Fruit fly (Drosophila melanogaster) whole organism, prepupa: ENCODE data around the gene Pop4.

Experiments
- Blimp-1 ChIP-seq: fragments of 200-800 bp; sonication (Bioruptor generic); optimal IDR thresholded peaks from 3 replicates; lab custom pipeline; 2017; ENCODE audit warnings: missing biosample characterization, missing genetic modification characterization, mild to moderate bottlenecking, moderate library complexity, missing genetic modification reagents
- CG10669 ChIP-seq: fragments of 200-800 bp; sonication (Bioruptor generic); optimal IDR thresholded peaks from 3 replicates; lab custom pipeline; 2018; ENCODE audit warnings: missing biosample characterization, mild to moderate bottlenecking, missing genetic modification characterization, moderate library complexity
- CG11762 ChIP-seq: fragments of 200-800 bp; sonication (Bioruptor generic); optimal IDR thresholded peaks from 3 replicates; lab custom pipeline; 2016; ENCODE audit warnings: missing biosample characterization, missing genetic modification characterization; ENCODE audit not compliant: insufficient read depth
- CG32006 ChIP-seq: fragments of 200-800 bp; sonication (Bioruptor generic); optimal IDR thresholded peaks from 3 replicates; lab custom pipeline; 2017; ENCODE audit warnings: missing biosample characterization, mild to moderate bottlenecking, missing genetic modification characterization
- CG4318 ChIP-seq: fragments of 200-800 bp; sonication (Bioruptor generic); optimal IDR thresholded peaks from 3 replicates; lab custom pipeline; 2017; ENCODE audit warnings: missing biosample characterization, mild to moderate bottlenecking, missing genetic modification characterization
- CG6163 ChIP-seq: fragments of 200-800 bp; sonication (Bioruptor generic); IDR thresholded peaks from 3 replicates; pipeline ENCODE4 v1.3.6; 2022; ENCODE audit warnings: missing biosample characterization, missing genetic modification characterization
- CG6808 ChIP-seq: fragments of 200-800 bp; sonication (Bioruptor generic); optimal IDR thresholded peaks from 3 replicates; lab custom pipeline; 2017; ENCODE audit warnings: missing biosample characterization, missing genetic modification characterization, mild to moderate bottlenecking, moderate library complexity, missing genetic modification reagents
- CG6854 ChIP-seq: fragments of 200-800 bp; sonication (Bioruptor generic); optimal IDR thresholded peaks from 2 replicates; lab custom pipeline; 2017; ENCODE audit warnings: missing biosample characterization, mild to moderate bottlenecking, missing genetic modification characterization
- CG7368 ChIP-seq: fragments of 200-800 bp; sonication (Bioruptor generic); optimal IDR thresholded peaks from 3 replicates; lab custom pipeline; 2016; ENCODE audit warnings: missing biosample characterization, missing genetic modification characterization
- CG8119 ChIP-seq: fragments of 200-800 bp; sonication (Bioruptor generic); IDR thresholded peaks from 3 replicates; pipeline ENCODE4 v1.3.6; 2022; ENCODE audit warnings: missing biosample characterization, missing genetic modification characterization
- CG8319 ChIP-seq: fragments of 200-800 bp; sonication (Bioruptor generic); optimal IDR thresholded peaks from 3 replicates; lab custom pipeline; 2016; ENCODE audit warnings: missing biosample characterization, missing genetic modification characterization
- Eip75B ChIP-seq: fragments of 200-800 bp; sonication (Bioruptor generic); optimal IDR thresholded peaks from 3 replicates; lab custom pipeline; 2016; ENCODE audit warnings: missing biosample characterization, missing genetic modification characterization
- Eip78C ChIP-seq: fragments of 200-800 bp; sonication (Bioruptor generic); peaks from one replicate; lab custom pipeline; 2016; ENCODE audit warnings: missing biosample characterization, missing genetic modification characterization
- Eip93F ChIP-seq: fragments of 200-800 bp; sonication (Bioruptor generic); optimal IDR thresholded peaks from 2 replicates; lab custom pipeline; 2016; ENCODE audit warnings: missing biosample characterization, mild to moderate bottlenecking, missing genetic modification characterization
- Ets21C ChIP-seq: fragments of 200-800 bp; sonication (Bioruptor generic); optimal IDR thresholded peaks from 3 replicates; lab custom pipeline; 2016; ENCODE audit warnings: missing biosample characterization, missing genetic modification characterization
- Ets96B ChIP-seq: fragments of 200-800 bp; optimal IDR thresholded peaks from 2 replicates; lab custom pipeline; 2019; ENCODE audit warnings: missing biosample characterization, mild to moderate bottlenecking, missing genetic modification characterization, moderate library complexity
- Hr38 ChIP-seq: sonication (Bioruptor generic); optimal IDR thresholded peaks from 2 replicates; lab custom pipeline; 2016; ENCODE audit warnings: missing biosample characterization, missing genetic modification characterization
- Met ChIP-seq: fragments of 200-800 bp; sonication (Bioruptor generic); optimal IDR thresholded peaks from 3 replicates; lab custom pipeline; 2016; ENCODE audit warnings: missing biosample characterization, missing genetic modification characterization
- Smox ChIP-seq: fragments of 200-800 bp; sonication (Bioruptor generic); optimal IDR thresholded peaks from 3 replicates; lab custom pipeline; 2016; ENCODE audit warnings: missing biosample characterization, missing genetic modification characterization
- Sox102F ChIP-seq: fragments of 200-800 bp; sonication (Bioruptor generic); optimal IDR thresholded peaks from 2 replicates; lab custom pipeline; 2016; ENCODE audit warnings: missing biosample characterization, mild to moderate bottlenecking, missing genetic modification characterization
- Sox15 ChIP-seq: fragments of 200-800 bp; sonication (Bioruptor generic); optimal IDR thresholded peaks from 3 replicates; lab custom pipeline; 2016; ENCODE audit warnings: missing biosample characterization, missing genetic modification characterization
- achi ChIP-seq: fragments of 200-800 bp; sonication (Bioruptor generic); optimal IDR thresholded peaks from 3 replicates; lab custom pipeline; 2016; ENCODE audit warnings: missing biosample characterization, missing genetic modification characterization
- cyc ChIP-seq: fragments of 200-800 bp; sonication (Bioruptor generic); optimal IDR thresholded peaks from 3 replicates; lab custom pipeline; 2016; ENCODE audit warnings: missing biosample characterization, missing genetic modification characterization
- dac ChIP-seq: fragments of 200-800 bp; sonication (Bioruptor generic); optimal IDR thresholded peaks from 2 replicates; lab custom pipeline; 2017; ENCODE audit warnings: missing biosample characterization, mild to moderate bottlenecking, missing genetic modification characterization
- dsx ChIP-seq: fragments of 200-800 bp; optimal IDR thresholded peaks from 3 replicates; lab custom pipeline; 2019; ENCODE audit warnings: missing biosample characterization, mild to moderate bottlenecking, missing genetic modification characterization, moderate library complexity; ENCODE audit not compliant: poor library complexity, severe bottlenecking
- fd59A ChIP-seq: fragments of 200-800 bp; sonication (Bioruptor generic); optimal IDR thresholded peaks from 2 replicates; lab custom pipeline; 2017; ENCODE audit warnings: missing biosample characterization, mild to moderate bottlenecking, missing genetic modification characterization, missing genetic modification reagents
- fkh ChIP-seq: fragments of 200-800 bp; sonication (Bioruptor generic); optimal IDR thresholded peaks from 3 replicates; lab custom pipeline; 2017; ENCODE audit warnings: missing biosample characterization, mild to moderate bottlenecking, missing genetic modification characterization, moderate library complexity
- lz ChIP-seq: fragments of 200-800 bp; sonication (Bioruptor generic); optimal IDR thresholded peaks from 3 replicates; lab custom pipeline; 2016; ENCODE audit warnings: missing biosample characterization, missing genetic modification characterization
- pdm3 ChIP-seq: fragments of 200-800 bp; sonication (Bioruptor generic); optimal IDR thresholded peaks from 3 replicates; lab custom pipeline; 2016; ENCODE audit warnings: missing biosample characterization, missing genetic modification characterization
- spab ChIP-seq: fragments of 200-800 bp; sonication (Bioruptor generic); optimal IDR thresholded peaks from 2 replicates; lab custom pipeline; 2017; ENCODE audit warnings: missing biosample characterization, mild to moderate bottlenecking, missing genetic modification characterization, missing genetic modification reagents
- ss ChIP-seq, 2 experiments: fragments of 200-800 bp; sonication (Bioruptor generic); optimal IDR thresholded peaks; 2 replicates in 1 of 2; 3 replicates in 1 of 2; lab custom pipeline; 2017 to 2018; ENCODE audit warnings: mild to moderate bottlenecking in 2 of 2, missing biosample characterization in 2 of 2, missing genetic modification characterization in 2 of 2, moderate library complexity in 1 of 2

Gene Pop4

dm6 chr3L:7988828-7989673 lies 10.6 kb upstream of the Pop4 start (continued):
- TF ChIP-seq Sox102F (GFP tag; lab: Kevin White, UChicago) (peak; percentile 4), CG32006 (GFP tag; lab: Kevin White, UChicago) (peak; percentile 76), Eip75B (GFP tag; lab: Kevin White, UChicago) (peak; percentile 61), Blimp-1 (GFP tag; lab: Kevin White, UChicago) (no peak), fd59A (GFP tag; lab: Kevin White, UChicago) (peak; percentile 20), CG7368 (GFP tag; lab: Kevin White, UChicago) (peak; percentile 29), Sox15 (GFP tag; lab: Kevin White, UChicago) (no peak), Hr38 (no peak), CG8119 (GFP tag; lab: Robert Waterston, UW) (peak; percentile 58; the same call in 2 of the 3 replicates), achi (GFP tag; lab: Kevin White, UChicago) (peak; percentile 61)

dm6 chr3L:7988401-7988800 lies 10.0 kb upstream of the Pop4 start:
- TF ChIP-seq dac (GFP tag; lab: Kevin White, UChicago) (no peak), dsx (GFP tag; lab: Kevin White, UChicago) (peak; percentile 80)

dm6 chr3L:7984623-7985237 lies 6.3 kb upstream of the Pop4 start:
- no peak for TF ChIP-seq CG10669 (GFP tag; lab: Kevin White, UChicago)
- TF ChIP-seq fkh (GFP tag; lab: Kevin White, UChicago): no peak

dm6 chr3L:7983602-7984223 lies 5.3 kb upstream of the Pop4 start:
- TF ChIP-seq fd59A (GFP tag; lab: Kevin White, UChicago): no peak
- no peak for TF ChIP-seq lz (GFP tag; lab: Kevin White, UChicago)
- TF ChIP-seq CG11762 (GFP tag; lab: Kevin White, UChicago): no peak
- no peak for TF ChIP-seq Smox
- TF ChIP-seq cyc (GFP tag; lab: Kevin White, UChicago): no peak
- no peak for TF ChIP-seq CG4318 (GFP tag; lab: Kevin White, UChicago)
- TF ChIP-seq spab (GFP tag; lab: Kevin White, UChicago): no peak
- no peak for TF ChIP-seq CG6163 (GFP tag; lab: Robert Waterston, UW)
- TF ChIP-seq CG8319 (GFP tag; lab: Kevin White, UChicago): no peak
- TF ChIP-seq CG6854 (GFP tag; lab: Kevin White, UChicago): peak; percentile 8
- TF ChIP-seq Eip78C: peak; percentile 28
- TF ChIP-seq CG6808 (GFP tag; lab: Kevin White, UChicago): no peak
- TF ChIP-seq Blimp-1 (GFP tag; lab: Kevin White, UChicago): no peak
- TF ChIP-seq ss (GFP tag; optimal IDR thresholded peaks at IDR 0.05; lab: Kevin White, UChicago): peak; percentile 4 to 69
- no peak for TF ChIP-seq Sox102F (GFP tag; lab: Kevin White, UChicago)
- no peak for TF ChIP-seq achi (GFP tag; lab: Kevin White, UChicago)
- TF ChIP-seq Ets21C: no peak
- TF ChIP-seq dac (GFP tag; lab: Kevin White, UChicago): no peak
- TF ChIP-seq Ets96B (tag; lab: Kevin White, UChicago): no peak
- peak; percentile 16 for TF ChIP-seq dsx (GFP tag; lab: Kevin White, UChicago)
- no peak for TF ChIP-seq Met (GFP tag; lab: Kevin White, UChicago)
- no peak for TF ChIP-seq fkh (GFP tag; lab: Kevin White, UChicago)
- TF ChIP-seq pdm3 (GFP tag; lab: Kevin White, UChicago): no peak
- TF ChIP-seq Eip93F (GFP tag; lab: Kevin White, UChicago): no peak
- TF ChIP-seq, all 60 proteins: peak for 4
